Fruit fly (Drosophila melanogaster) whole organism, embryonic: ENCODE data around the gene bib.

Experiments used
- B-H1 ChIP-seq: fragments of 200-800 bp; sonication (Bioruptor generic); IDR thresholded peaks from 3 replicates; pipeline ENCODE4 v1.3.6; 2022; ENCODE audit warnings: missing biosample characterization, missing genetic modification characterization
- CG10431 ChIP-seq: fragments of 200-800 bp; sonication (Bioruptor generic); optimal IDR thresholded peaks from 3 replicates; lab custom pipeline; 2018; ENCODE audit warnings: missing biosample characterization, mild to moderate bottlenecking, missing genetic modification characterization
- CG11560 ChIP-seq: fragments of 200-800 bp; sonication (Bioruptor generic); IDR thresholded peaks from 3 replicates; pipeline ENCODE4 v1.3.6; 2022; ENCODE audit warnings: missing biosample characterization, missing genetic modification characterization
- CG12236 ChIP-seq: fragments of 200-800 bp; sonication (Bioruptor generic); optimal IDR thresholded peaks from 2 replicates; lab custom pipeline; 2016; ENCODE audit warnings: missing biosample characterization, missing genetic modification characterization
- CG12299 ChIP-seq: fragments of 200-800 bp; sonication (Bioruptor generic); optimal IDR thresholded peaks from 2 replicates; lab custom pipeline; 2018; ENCODE audit warnings: missing biosample characterization, mild to moderate bottlenecking, missing genetic modification characterization
- CG12391 ChIP-seq: fragments of 200-800 bp; sonication (Bioruptor generic); optimal IDR thresholded peaks from 3 replicates; lab custom pipeline; 2018; ENCODE audit warnings: missing biosample characterization, mild to moderate bottlenecking, missing genetic modification characterization, moderate library complexity
- CG12769 ChIP-seq: fragments of 200-800 bp; sonication (Bioruptor generic); optimal IDR thresholded peaks from 2 replicates; lab custom pipeline; 2019; ENCODE audit warnings: missing biosample characterization, mild to moderate bottlenecking, missing genetic modification characterization, moderate library complexity
- CG14860 ChIP-seq: fragments of 200-800 bp; sonication (Bioruptor generic); IDR thresholded peaks from 3 replicates; pipeline ENCODE4 v1.3.6; 2022; ENCODE audit warnings: missing biosample characterization, missing genetic modification characterization; ENCODE audit not compliant: partially characterized antibody
- CG1529 ChIP-seq: fragments of 200-800 bp; sonication (Bioruptor generic); optimal IDR thresholded peaks from 3 replicates; lab custom pipeline; 2018; ENCODE audit warnings: missing biosample characterization, missing genetic modification characterization
- CG16815 ChIP-seq: fragments of 200-800 bp; sonication (Bioruptor generic); optimal IDR thresholded peaks from 3 replicates; lab custom pipeline; 2017; ENCODE audit warnings: missing biosample characterization, mild to moderate bottlenecking, missing genetic modification characterization
- CG17385 ChIP-seq: fragments of 200-800 bp; sonication (Bioruptor generic); optimal IDR thresholded peaks from 3 replicates; lab custom pipeline; 2018; ENCODE audit warnings: missing biosample characterization, mild to moderate bottlenecking, missing genetic modification characterization
- CG32532 ChIP-seq: fragments of 200-800 bp; sonication (Bioruptor generic); IDR thresholded peaks from 2 replicates; pipeline ENCODE4 v1.3.6; 2022; ENCODE audit warnings: missing biosample characterization, missing genetic modification characterization
- CG34422 ChIP-seq: fragments of 200-800 bp; sonication (Bioruptor generic); IDR thresholded peaks from 3 replicates; pipeline ENCODE4 v1.3.6; 2022; ENCODE audit warnings: missing biosample characterization, missing genetic modification characterization
- CG42726 ChIP-seq: fragments of 200-800 bp; sonication (Bioruptor generic); IDR thresholded peaks from 2 replicates; pipeline ENCODE4 v1.3.6; 2022; ENCODE audit warnings: missing biosample characterization, missing genetic modification characterization; ENCODE audit not compliant: partially characterized antibody
- CG4360 ChIP-seq: fragments of 200-800 bp; sonication (Bioruptor generic); IDR thresholded peaks from 2 replicates; pipeline ENCODE4 v1.3.6; 2022; ENCODE audit warnings: missing biosample characterization, missing genetic modification characterization
- CG6272 ChIP-seq: fragments of 200-800 bp; sonication (Bioruptor generic); IDR thresholded peaks from 2 replicates; pipeline ENCODE4 v1.3.6; 2022; ENCODE audit warnings: missing biosample characterization, missing genetic modification characterization
- CG7372 ChIP-seq: fragments of 200-800 bp; sonication (Bioruptor generic); IDR thresholded peaks from 2 replicates; pipeline ENCODE4 v1.3.6; 2022; ENCODE audit warnings: missing biosample characterization, missing genetic modification characterization
- CG8924 ChIP-seq: fragments of 200-800 bp; optimal IDR thresholded peaks from 3 replicates; lab custom pipeline; 2019; ENCODE audit warnings: missing biosample characterization, mild to moderate bottlenecking, missing genetic modification characterization, moderate library complexity
- CG9932 ChIP-seq: fragments of 200-800 bp; sonication (Bioruptor generic); IDR thresholded peaks from 2 replicates; pipeline ENCODE4 v1.3.6; 2022; ENCODE audit warnings: missing biosample characterization, missing genetic modification characterization
- Dfd ChIP-seq, 2 experiments: fragments of >200 bp; optimal IDR thresholded peaks; 2 replicates each; lab custom pipeline; 2017; ENCODE audit warnings: missing biosample characterization in 2 of 2, missing genetic modification characterization in 2 of 2
- Fer3 ChIP-seq: fragments of 200-800 bp; sonication (Bioruptor generic); optimal IDR thresholded peaks from 2 replicates; lab custom pipeline; 2018; ENCODE audit warnings: missing biosample characterization, mild to moderate bottlenecking, missing genetic modification characterization, moderate library complexity
- H2.0 ChIP-seq: fragments of 200-800 bp; sonication (Bioruptor generic); IDR thresholded peaks from 2 replicates; pipeline ENCODE4 v1.3.6; 2022; ENCODE audit warnings: missing biosample characterization, missing genetic modification characterization
- HmgD ChIP-seq: fragments of 200-800 bp; sonication (Bioruptor generic); optimal IDR thresholded peaks from 3 replicates; lab custom pipeline; 2016; ENCODE audit warnings: missing biosample characterization, missing genetic modification characterization
- MBD-R2 ChIP-seq: fragments of 200-800 bp; sonication (Bioruptor generic); IDR thresholded peaks from 2 replicates; pipeline ENCODE4 v1.3.6; 2022; ENCODE audit warnings: missing biosample characterization, missing genetic modification characterization
- MESR4 ChIP-seq: fragments of 200-800 bp; sonication (Bioruptor generic); optimal IDR thresholded peaks from 2 replicates; lab custom pipeline; 2018; ENCODE audit warnings: missing biosample characterization, mild to moderate bottlenecking, missing genetic modification characterization, moderate library complexity
- Myb ChIP-seq: fragments of 200-800 bp; sonication (Bioruptor generic); optimal IDR thresholded peaks from 2 replicates; lab custom pipeline; 2016; ENCODE audit warnings: missing biosample characterization, missing genetic modification characterization
- NFAT ChIP-seq: fragments of 200-800 bp; sonication (Bioruptor generic); IDR thresholded peaks from 2 replicates; pipeline ENCODE4 v1.3.6; 2022; ENCODE audit warnings: missing biosample characterization, missing genetic modification characterization
- Neu2 ChIP-seq: fragments of 200-800 bp; sonication (Bioruptor generic); optimal IDR thresholded peaks from 3 replicates; lab custom pipeline; 2016; ENCODE audit warnings: missing biosample characterization, missing genetic modification characterization, borderline replicate concordance
- Ravus ChIP-seq: fragments of 200-800 bp; sonication (Bioruptor generic); IDR thresholded peaks from 2 replicates; pipeline ENCODE4 v1.3.6; 2022; ENCODE audit warnings: missing biosample characterization, missing genetic modification characterization
- Sin3A ChIP-seq: fragments of >200 bp; optimal IDR thresholded peaks from 2 replicates; lab custom pipeline; 2018
- Ssrp ChIP-seq: fragments of 200-800 bp; sonication (Bioruptor generic); optimal IDR thresholded peaks from 2 replicates; lab custom pipeline; 2018; ENCODE audit warnings: missing biosample characterization, mild to moderate bottlenecking, missing genetic modification characterization, moderate library complexity
- TFAM ChIP-seq: fragments of 200-800 bp; sonication (Bioruptor generic); optimal IDR thresholded peaks from 2 replicates; lab custom pipeline; 2017; ENCODE audit warnings: missing biosample characterization, missing genetic modification characterization, inconsistent platforms
- abd-A ChIP-seq: fragments of 200-800 bp; sonication (Bioruptor generic); optimal IDR thresholded peaks from 3 replicates; lab custom pipeline; 2019; ENCODE audit warnings: missing biosample characterization, mild to moderate bottlenecking, missing genetic modification characterization, moderate library complexity
- ato ChIP-seq: fragments of 200-800 bp; sonication (Bioruptor generic); IDR thresholded peaks from 2 replicates; pipeline ENCODE4 v1.3.6; 2022; ENCODE audit warnings: missing biosample characterization, missing genetic modification characterization; ENCODE audit not compliant: partially characterized antibody
- az2 ChIP-seq: fragments of 200-800 bp; sonication (Bioruptor generic); optimal IDR thresholded peaks from 3 replicates; lab custom pipeline; 2016; ENCODE audit warnings: missing biosample characterization, missing genetic modification characterization
- hbn ChIP-seq: fragments of 200-800 bp; sonication (Bioruptor generic); IDR thresholded peaks from 2 replicates; pipeline ENCODE4 v1.3.6; 2022; ENCODE audit warnings: missing biosample characterization, missing genetic modification characterization; ENCODE audit not compliant: partially characterized antibody
- nerfin-1 ChIP-seq: fragments of 200-800 bp; sonication (Bioruptor generic); optimal IDR thresholded peaks from 3 replicates; lab custom pipeline; 2019; ENCODE audit warnings: missing biosample characterization, mild to moderate bottlenecking, missing genetic modification characterization, moderate library complexity
- oc ChIP-seq: fragments of 200-800 bp; sonication (Bioruptor generic); optimal IDR thresholded peaks from 2 replicates; lab custom pipeline; 2018; ENCODE audit warnings: missing biosample characterization, mild to moderate bottlenecking, missing genetic modification characterization, moderate library complexity
- org-1 ChIP-seq: fragments of 200-800 bp; sonication (Bioruptor generic); optimal IDR thresholded peaks from 2 replicates; lab custom pipeline; 2017; ENCODE audit warnings: missing biosample characterization, missing genetic modification characterization
- pb ChIP-seq: fragments of 200-800 bp; sonication (Bioruptor generic); optimal IDR thresholded peaks from 3 replicates; lab custom pipeline; 2016; ENCODE audit warnings: missing biosample characterization, missing genetic modification characterization
- pita ChIP-seq: fragments of 200-800 bp; sonication (Bioruptor generic); optimal IDR thresholded peaks from 2 replicates; lab custom pipeline; 2017; ENCODE audit warnings: missing biosample characterization, mild to moderate bottlenecking, missing genetic modification characterization
- sd ChIP-seq: fragments of 200-800 bp; sonication (Bioruptor generic); optimal IDR thresholded peaks from 3 replicates; lab custom pipeline; 2018; ENCODE audit warnings: missing biosample characterization, mild to moderate bottlenecking, missing genetic modification characterization, moderate library complexity
- shn ChIP-seq: fragments of 200-800 bp; sonication (Bioruptor generic); optimal IDR thresholded peaks from 3 replicates; lab custom pipeline; 2016; ENCODE audit warnings: missing biosample characterization, missing genetic modification characterization
- sqz ChIP-seq: fragments of 200-800 bp; sonication (Bioruptor generic); optimal IDR thresholded peaks from 3 replicates; lab custom pipeline; 2018; ENCODE audit warnings: missing biosample characterization, mild to moderate bottlenecking, missing genetic modification characterization
- stc ChIP-seq: fragments of 200-800 bp; sonication (Bioruptor generic); IDR thresholded peaks from 2 replicates; pipeline ENCODE4 v1.3.6; 2022; ENCODE audit warnings: missing biosample characterization, missing genetic modification characterization
- sug ChIP-seq: fragments of 200-800 bp; optimal IDR thresholded peaks from 2 replicates; lab custom pipeline; 2019; ENCODE audit warnings: missing biosample characterization, mild to moderate bottlenecking, missing genetic modification characterization, moderate library complexity
- tx ChIP-seq: fragments of 200-800 bp; sonication (Bioruptor generic); optimal IDR thresholded peaks from 2 replicates; lab custom pipeline; 2016; ENCODE audit warnings: missing biosample characterization, missing genetic modification characterization
- vfl ChIP-seq: fragments of 200-800 bp; sonication (Bioruptor generic); optimal IDR thresholded peaks from 2 replicates; lab custom pipeline; 2016; ENCODE audit warnings: missing biosample characterization, missing genetic modification characterization
- vvl ChIP-seq: fragments of 200-800 bp; sonication (Bioruptor generic); IDR thresholded peaks from 2 replicates; pipeline ENCODE4 v1.3.6; 2022; ENCODE audit warnings: missing biosample characterization, missing genetic modification characterization
- wek ChIP-seq: fragments of 200-800 bp; sonication (Bioruptor generic); optimal IDR thresholded peaks from 3 replicates; lab custom pipeline; 2018; ENCODE audit warnings: missing biosample characterization, mild to moderate bottlenecking, missing genetic modification characterization, moderate library complexity
- zen2 ChIP-seq: fragments of 200-800 bp; sonication (Bioruptor generic); IDR thresholded peaks from 3 replicates; pipeline ENCODE4 v1.3.6; 2022; ENCODE audit warnings: missing biosample characterization, missing genetic modification characterization; ENCODE audit not compliant: partially characterized antibody
- zfh2 ChIP-seq: fragments of 200-800 bp; sonication (Bioruptor generic); optimal IDR thresholded peaks from 2 replicates; lab custom pipeline; 2016; ENCODE audit warnings: missing biosample characterization, missing genetic modification characterization

The bib gene

DNA sequence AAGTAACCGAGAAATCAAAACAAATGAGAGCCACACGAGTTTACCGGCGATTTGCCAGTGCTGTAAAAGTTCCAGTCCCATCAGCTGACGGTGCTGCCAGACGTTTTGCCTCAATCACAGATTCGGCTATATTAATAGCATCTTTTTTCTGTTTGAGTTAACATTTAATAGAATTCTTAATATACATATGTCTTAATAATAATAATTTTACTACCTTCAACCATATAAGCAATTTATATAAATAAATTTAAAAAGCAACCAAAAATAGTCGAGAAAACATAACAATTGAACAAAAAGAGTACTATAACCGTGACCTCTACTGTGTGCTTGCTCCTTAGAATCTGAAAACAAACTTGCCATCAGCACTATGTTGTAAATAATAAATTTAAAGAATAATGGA, 30.3 kb upstream of the bib start, which contains the start of the genes CG13126 and CG4709 (continued):
- TF ChIP-seq CG9932 (GFP tag; lab: Robert Waterston, UW) (peak; percentile 90), Dfd (GFP tag; optimal IDR thresholded peaks at IDR 0.05; lab: Kevin White, UChicago) (no peak), Ravus (GFP tag; lab: Robert Waterston, UW) (peak; percentile 67), Ssrp (tag; lab: Kevin White, UChicago) (peak; percentile 93), CG32532 (peak; percentile 92), CG12299 (tag; lab: Kevin White, UChicago) (peak; percentile 82), zen2 (GFP tag; lab: Robert Waterston, UW) (no peak), oc (tag; lab: Kevin White, UChicago) (peak; percentile 81), ato (GFP tag; lab: Robert Waterston, UW) (no peak), sd (tag; lab: Kevin White, UChicago) (peak; percentile 67), MBD-R2 (GFP tag; lab: Robert Waterston, UW) (peak; percentile 99), hbn (no peak), pb (no peak), Fer3 (tag; lab: Kevin White, UChicago) (peak; percentile 94), tx (GFP tag; lab: Kevin White, UChicago) (no peak), CG1529 (peak; percentile 70), abd-A (tag; lab: Kevin White, UChicago) (no peak), CG42726 (GFP tag; lab: Robert Waterston, UW) (no peak), vfl (GFP tag; lab: Kevin White, UChicago) (peak; percentile 57), B-H1 (GFP tag; lab: Robert Waterston, UW) (peak; percentile 73), CG12769 (tag; lab: Kevin White, UChicago) (no peak), shn (no peak), nerfin-1 (tag; lab: Kevin White, UChicago) (peak; percentile 92), az2 (GFP tag; lab: Kevin White, UChicago) (peak; percentile 92), CG12391 (peak; percentile 96), H2.0 (GFP tag; lab: Robert Waterston, UW) (peak; percentile 82), sug (peak; percentile 83), CG12236 (GFP tag; lab: Kevin White, UChicago) (peak; percentile 6), CG8924 (tag; lab: Kevin White, UChicago) (peak; percentile 94), CG10431 (GFP tag; lab: Kevin White, UChicago) (peak; percentile 77), wek (no peak), org-1 (peak; percentile 86), pita (GFP tag; lab: Kevin White, UChicago) (no peak), Sin3A (lab: Kevin White, UChicago) (peak; percentile 18), MESR4 (GFP tag; lab: Kevin White, UChicago) (peak; percentile 23), CG6272 (peak; percentile 86), CG17385 (peak; percentile 84), CG11560 (no peak; the same call in 2 of the 3 replicates), vvl (GFP tag; lab: Robert Waterston, UW) (peak; percentile 97), HmgD (GFP tag; lab: Kevin White, UChicago) (no peak), zfh2 (GFP tag; lab: Kevin White, UChicago) (peak; percentile 49), CG16815 (peak; percentile 80), Myb (GFP tag; lab: Kevin White, UChicago) (no peak), stc (GFP tag; lab: Robert Waterston, UW) (peak; percentile 93), CG34422 (GFP tag; lab: Robert Waterston, UW) (peak; percentile 93), CG14860 (no peak), CG7372 (peak; percentile 83), CG4360 (GFP tag; lab: Robert Waterston, UW) (peak; percentile 48), Neu2 (GFP tag; lab: Kevin White, UChicago) (no peak), NFAT (GFP tag; lab: Robert Waterston, UW) (peak; percentile 71; the same call in 1 of the 2 replicates), sqz (GFP tag; lab: Kevin White, UChicago) (peak; percentile 84), TFAM (GFP tag; lab: Kevin White, UChicago) (peak; percentile 43)
